Worm (Caenorhabditis elegans) whole organism, late embryonic: Measurements from ENCODE around the gene F22H10.11.
A peak's percentile ranks its signal among the peaks of the same experiment; 100 is the strongest.

Experiments used
- C08G9.2 ChIP-seq: sonication (generic microtip); optimal IDR thresholded peaks from 2 replicates; lab custom pipeline; 2016; ENCODE audit warnings: mild to moderate bottlenecking, missing genetic modification characterization, moderate library complexity, missing compliant biosample characterization
- K02D7.2 ChIP-seq: sonication (generic microtip); optimal IDR thresholded peaks from 2 replicates; lab custom pipeline; 2017; ENCODE audit warnings: mild to moderate bottlenecking, missing genetic modification characterization, missing compliant biosample characterization
- K09A11.1 ChIP-seq: sonication (generic microtip); optimal IDR thresholded peaks from 2 replicates; lab custom pipeline; 2017; ENCODE audit warnings: antibody characterized with exemption, mild to moderate bottlenecking, missing genetic modification characterization, missing compliant biosample characterization; ENCODE audit not compliant: insufficient read depth
- T23F11.4 ChIP-seq: fragments of 200-800 bp; sonication (Bioruptor generic); optimal IDR thresholded peaks from 2 replicates; lab custom pipeline; 2018; ENCODE audit warnings: mild to moderate bottlenecking, missing genetic modification characterization, missing compliant biosample characterization
- Y22D7AL.16 ChIP-seq: sonication (generic microtip); optimal IDR thresholded peaks from 2 replicates; lab custom pipeline; 2016; ENCODE audit warnings: missing genetic modification characterization, missing compliant biosample characterization
- ahr-1 ChIP-seq: sonication (generic microtip); optimal IDR thresholded peaks from 2 replicates; lab custom pipeline; 2016; ENCODE audit warnings: missing genetic modification characterization, missing compliant biosample characterization
- ama-1 ChIP-seq: fragments of 150-350 bp; optimal IDR thresholded peaks from 2 replicates; lab custom pipeline; 2014
- ceh-14 ChIP-seq: sonication (generic microtip); optimal IDR thresholded peaks from 2 replicates; lab custom pipeline; 2016; ENCODE audit warnings: missing genotype, missing genetic modification characterization, missing compliant biosample characterization
- ceh-19 ChIP-seq: fragments of 200-800 bp; sonication (Bioruptor generic); optimal IDR thresholded peaks from 2 replicates; lab custom pipeline; 2018; ENCODE audit warnings: mild to moderate bottlenecking, missing genetic modification characterization, missing compliant biosample characterization
- ceh-2 ChIP-seq: sonication (generic microtip); optimal IDR thresholded peaks from 2 replicates; lab custom pipeline; 2016; ENCODE audit warnings: missing genotype, missing genetic modification characterization, missing compliant biosample characterization
- ceh-30 ChIP-seq: fragments of 150-350 bp; optimal IDR thresholded peaks from 2 replicates; lab custom pipeline; 2014; ENCODE audit warnings: missing biosample characterization, missing genetic modification characterization
- ceh-34 ChIP-seq: sonication (generic microtip); optimal IDR thresholded peaks from 2 replicates; lab custom pipeline; 2016; ENCODE audit warnings: mild to moderate bottlenecking, missing genetic modification characterization, missing compliant biosample characterization
- che-1 ChIP-seq: sonication (generic microtip); optimal IDR thresholded peaks from 2 replicates; lab custom pipeline; 2016; ENCODE audit warnings: mild to moderate bottlenecking, missing genetic modification characterization, missing compliant biosample characterization
- dmd-4 ChIP-seq: sonication (generic microtip); optimal IDR thresholded peaks from 2 replicates; lab custom pipeline; 2016; ENCODE audit warnings: borderline replicate concordance, missing genetic modification characterization, missing compliant biosample characterization
- elt-4 ChIP-seq: sonication (generic microtip); optimal IDR thresholded peaks from 2 replicates; lab custom pipeline; 2016; ENCODE audit warnings: missing genetic modification characterization, missing compliant biosample characterization
- ets-4 ChIP-seq: sonication (generic microtip); optimal IDR thresholded peaks from 2 replicates; lab custom pipeline; 2016; ENCODE audit warnings: missing genetic modification characterization, missing compliant biosample characterization
- eyg-1 ChIP-seq: sonication (generic microtip); optimal IDR thresholded peaks from 2 replicates; lab custom pipeline; 2016; ENCODE audit warnings: missing genotype, missing genetic modification characterization, missing compliant biosample characterization
- fkh-6 ChIP-seq: sonication (generic microtip); optimal IDR thresholded peaks from 2 replicates; lab custom pipeline; 2016; ENCODE audit warnings: missing genetic modification characterization, missing compliant biosample characterization
- gmeb-2 ChIP-seq: sonication (generic microtip); optimal IDR thresholded peaks from 2 replicates; lab custom pipeline; 2016; ENCODE audit warnings: missing genetic modification characterization, inconsistent platforms, missing compliant biosample characterization
- hlh-30 ChIP-seq: sonication (generic microtip); optimal IDR thresholded peaks from 2 replicates; lab custom pipeline; 2017; ENCODE audit warnings: antibody characterized with exemption, missing genetic modification characterization, missing compliant biosample characterization; ENCODE audit not compliant: insufficient read depth
- hlh-8 ChIP-seq: sonication (generic microtip); optimal IDR thresholded peaks from 2 replicates; lab custom pipeline; 2016; ENCODE audit warnings: missing genotype, missing genetic modification characterization, missing compliant biosample characterization
- lin-11 ChIP-seq: fragments of 200-800 bp; sonication (Bioruptor generic); optimal IDR thresholded peaks from 2 replicates; lab custom pipeline; 2018; ENCODE audit warnings: mild to moderate bottlenecking, missing genetic modification characterization, missing compliant biosample characterization
- madf-2 ChIP-seq: sonication (generic microtip); optimal IDR thresholded peaks from 2 replicates; lab custom pipeline; 2017; ENCODE audit warnings: missing genetic modification characterization, missing compliant biosample characterization
- mec-3 ChIP-seq: sonication (generic microtip); optimal IDR thresholded peaks from 2 replicates; lab custom pipeline; 2016; ENCODE audit warnings: borderline replicate concordance, missing genetic modification characterization, missing compliant biosample characterization
- nfya-1 ChIP-seq: sonication (generic microtip); optimal IDR thresholded peaks from 2 replicates; lab custom pipeline; 2017; ENCODE audit warnings: missing genetic modification characterization, mild to moderate bottlenecking, missing compliant biosample characterization, antibody characterized with exemption, moderate library complexity
- npax-4 ChIP-seq: sonication (generic microtip); optimal IDR thresholded peaks from 2 replicates; lab custom pipeline; 2016; ENCODE audit warnings: missing genetic modification characterization, missing compliant biosample characterization
- pag-3 ChIP-seq: sonication (generic microtip); optimal IDR thresholded peaks from 2 replicates; lab custom pipeline; 2016; ENCODE audit warnings: missing compliant biosample characterization, missing genetic modification characterization, borderline replicate concordance
- pat-9 ChIP-seq: fragments of 200-800 bp; sonication (Bioruptor generic); optimal IDR thresholded peaks from 2 replicates; lab custom pipeline; 2018; ENCODE audit warnings: mild to moderate bottlenecking, missing genetic modification characterization, moderate library complexity, missing compliant biosample characterization
- pax-1 ChIP-seq: fragments of 150-350 bp; optimal IDR thresholded peaks from 2 replicates; lab custom pipeline; 2014; ENCODE audit warnings: missing biosample characterization, missing genetic modification characterization
- pha-4 ChIP-seq: fragments of 150-350 bp; optimal IDR thresholded peaks from 2 replicates; lab custom pipeline; 2018; ENCODE audit warnings: missing biosample characterization, missing genetic modification reagents, missing genetic modification characterization
- ref-2 ChIP-seq: sonication (generic microtip); optimal IDR thresholded peaks from 2 replicates; lab custom pipeline; 2016; ENCODE audit warnings: missing genetic modification characterization, missing compliant biosample characterization
- syd-9 ChIP-seq: sonication (generic microtip); optimal IDR thresholded peaks from 2 replicates; lab custom pipeline; 2016; ENCODE audit warnings: mild to moderate bottlenecking, missing genetic modification characterization, moderate library complexity, missing compliant biosample characterization
- tbx-2 ChIP-seq: sonication (generic microtip); optimal IDR thresholded peaks from 2 replicates; lab custom pipeline; 2016; ENCODE audit warnings: missing genetic modification characterization, missing compliant biosample characterization
- unc-3 ChIP-seq, 2 experiments: fragments of 200-800 bp in 1 of 2; sonication (Bioruptor generic) in 1 of 2; sonication (generic microtip) in 1 of 2; conservative IDR thresholded peaks in 1 of 2; optimal IDR thresholded peaks in 1 of 2; 2 replicates each; pipeline versions ENCODE4 v1.3.6 to Lab custom; 2016 to 2022; ENCODE audit warnings: missing compliant biosample characterization in 2 of 2, missing genetic modification characterization in 2 of 2, missing genetic modification reagents in 1 of 2
- unc-42 ChIP-seq: sonication (generic microtip); optimal IDR thresholded peaks from 2 replicates; lab custom pipeline; 2016; ENCODE audit warnings: missing genotype, missing genetic modification characterization, missing compliant biosample characterization
- unc-55 ChIP-seq: sonication (generic microtip); optimal IDR thresholded peaks from 2 replicates; lab custom pipeline; 2017; ENCODE audit warnings: missing biosample characterization, missing genetic modification reagents, missing genetic modification characterization
- unc-86 ChIP-seq: sonication (generic microtip); optimal IDR thresholded peaks from 2 replicates; lab custom pipeline; 2016; ENCODE audit warnings: missing genetic modification characterization, missing compliant biosample characterization
- ztf-16 ChIP-seq: sonication (generic microtip); optimal IDR thresholded peaks from 2 replicates; lab custom pipeline; 2017; ENCODE audit warnings: missing genetic modification characterization, missing compliant biosample characterization

The F22H10.11 gene

DNA sequence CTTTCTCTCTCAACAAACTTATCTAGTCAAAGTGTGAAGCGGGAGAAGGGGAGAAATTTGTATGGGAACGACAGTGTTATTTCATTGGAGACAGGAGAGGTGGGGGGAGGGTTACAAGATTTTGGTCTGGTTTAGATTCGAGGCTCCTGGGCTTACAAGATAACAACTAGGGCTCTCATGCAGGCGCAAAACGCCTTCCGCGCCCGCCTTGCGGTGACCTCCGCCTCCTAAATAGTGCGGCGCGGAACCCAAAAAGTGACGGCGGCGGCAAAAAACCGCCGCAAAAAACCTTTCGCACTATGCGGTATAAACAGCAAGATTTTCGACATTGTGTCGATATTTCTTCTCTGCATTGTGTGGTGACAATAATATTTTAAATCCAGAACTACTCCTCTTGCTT, 28.1 kb upstream of the F22H10.11 start:
- TF ChIP-seq ahr-1 (tag; lab: Kevin White, UChicago) = no peak
- no peak for TF ChIP-seq ceh-2 (tag; lab: Kevin White, UChicago)
- TF ChIP-seq gmeb-2 (tag; lab: Kevin White, UChicago) = no peak
- TF ChIP-seq ceh-14 (tag; lab: Kevin White, UChicago) = no peak
- no peak for TF ChIP-seq mec-3 (tag; lab: Kevin White, UChicago)
- TF ChIP-seq unc-86 = no peak

DNA sequence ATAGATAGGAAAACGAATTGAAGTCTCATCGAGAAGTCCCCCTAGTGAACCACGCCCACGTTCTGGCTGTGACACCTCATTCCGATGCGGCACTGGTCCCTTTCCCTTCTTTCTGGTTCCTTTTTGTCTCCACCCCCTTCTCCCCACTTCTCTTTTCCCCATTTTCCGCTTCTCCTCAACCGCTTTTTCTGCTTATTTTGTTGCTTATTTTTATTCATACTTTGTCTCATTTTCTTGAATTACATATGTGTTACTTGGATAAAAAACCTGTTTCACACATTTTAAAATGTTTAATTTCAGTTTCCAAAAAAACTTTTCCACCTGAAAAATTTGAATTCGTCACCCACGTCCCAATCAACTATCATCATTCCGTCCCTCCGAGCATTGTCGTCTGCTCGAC, 23.5 kb upstream of the F22H10.11 start, which contains the start of gene lgc-53:
TSS of gene lgc-53 (plus strand) at position 301 of the 400 bp plus-strand sequence.
- no peak for TF ChIP-seq tbx-2 (tag; lab: Kevin White, UChicago)
- TF ChIP-seq, all 69 proteins: peak for 0

DNA sequence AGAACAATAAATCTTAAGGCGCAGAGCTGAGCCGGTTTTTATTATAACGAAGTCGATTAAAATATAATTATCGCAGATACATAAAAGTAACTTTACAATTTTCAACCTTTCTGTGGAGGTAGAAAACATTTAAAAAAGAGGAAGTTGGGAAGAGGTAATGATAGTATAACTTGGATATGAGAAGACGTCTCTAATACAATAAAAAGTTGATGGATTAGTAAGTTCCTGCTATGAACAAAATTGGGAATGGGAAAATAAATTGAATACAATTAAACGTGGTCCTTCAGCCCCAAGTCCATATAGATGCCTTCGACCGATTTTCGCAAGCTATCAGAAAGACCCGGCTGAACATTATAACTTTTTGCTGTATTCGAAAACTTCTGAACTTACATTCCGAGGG, 17.8 kb upstream of the F22H10.11 start:
- TF ChIP-seq fkh-6 (no peak), eyg-1 (tag; lab: Kevin White, UChicago) (no peak), elt-4 (tag; lab: Kevin White, UChicago) (no peak), pha-4 (no peak), unc-3 (GFP tag; conservative IDR thresholded peaks at IDR 0.05; lab: Robert Waterston, UW) (no peak), unc-3 (tag; optimal IDR thresholded peaks at IDR 0.05; lab: Kevin White, UChicago) (no peak), K09A11.1 (tag; lab: Kevin White, UChicago) (no peak), pax-1 (tag; lab: Kevin White, UChicago) (no peak), K02D7.2 (tag; lab: Kevin White, UChicago) (no peak), unc-86 (no peak), ama-1 (no peak), pag-3 (tag; lab: Kevin White, UChicago) (no peak), ceh-34 (tag; lab: Kevin White, UChicago) (no peak), dmd-4 (tag; lab: Kevin White, UChicago) (no peak), npax-4 (no peak)

DNA sequence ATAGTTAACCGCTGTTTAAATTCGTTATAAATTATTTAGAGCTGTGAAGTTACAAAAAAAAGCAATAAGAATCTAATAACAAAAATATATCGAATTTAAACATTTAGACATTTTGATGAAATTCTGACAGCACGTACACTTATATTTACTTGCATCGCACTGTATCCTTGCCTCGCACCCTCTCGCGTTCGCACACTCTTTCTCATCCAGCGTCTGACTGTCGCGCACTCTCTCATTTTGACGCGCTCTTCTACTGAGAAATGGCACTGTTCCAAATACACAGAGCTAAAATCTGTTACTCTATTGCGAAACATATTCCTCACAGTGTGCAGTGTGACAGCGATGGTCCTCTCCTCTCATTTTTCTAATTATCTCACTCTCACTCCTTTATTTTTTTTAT, 16.2 kb upstream of the F22H10.11 start:
- TF ChIP-seq C08G9.2 (no peak), unc-55 (GFP tag; lab: Kevin White, UChicago) (peak; percentile 87)

DNA sequence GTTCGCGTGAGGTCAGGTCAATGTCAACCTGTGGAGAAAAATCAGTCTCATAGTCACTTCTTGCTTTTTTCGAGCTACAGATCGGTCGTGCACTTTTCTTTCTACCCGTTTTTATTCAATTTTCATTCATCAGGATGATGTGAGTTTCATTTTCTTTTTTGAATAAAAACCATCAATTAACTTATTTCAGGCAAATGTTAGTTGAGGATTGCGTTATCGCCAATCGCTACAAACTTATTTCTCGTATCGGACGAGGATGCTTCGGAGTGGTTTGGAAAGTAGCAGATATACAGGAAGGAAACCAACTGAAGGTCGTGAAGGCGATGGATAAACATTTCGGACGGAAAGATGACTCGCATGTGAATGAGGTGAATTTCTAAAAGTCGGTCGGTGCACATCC, 14.4 kb upstream of the F22H10.11 start, which contains the start of gene F22H10.1:
TSS of gene F22H10.1 (plus strand) at position 211 of the 400 bp plus-strand sequence.
- TF ChIP-seq ref-2 (tag; lab: Kevin White, UChicago) (no peak), nfya-1 (tag; lab: Kevin White, UChicago) (no peak), lin-11 (tag; lab: Kevin White, UChicago) (no peak), pat-9 (tag; lab: Kevin White, UChicago) (no peak), ets-4 (tag; lab: Kevin White, UChicago) (no peak)

DNA sequence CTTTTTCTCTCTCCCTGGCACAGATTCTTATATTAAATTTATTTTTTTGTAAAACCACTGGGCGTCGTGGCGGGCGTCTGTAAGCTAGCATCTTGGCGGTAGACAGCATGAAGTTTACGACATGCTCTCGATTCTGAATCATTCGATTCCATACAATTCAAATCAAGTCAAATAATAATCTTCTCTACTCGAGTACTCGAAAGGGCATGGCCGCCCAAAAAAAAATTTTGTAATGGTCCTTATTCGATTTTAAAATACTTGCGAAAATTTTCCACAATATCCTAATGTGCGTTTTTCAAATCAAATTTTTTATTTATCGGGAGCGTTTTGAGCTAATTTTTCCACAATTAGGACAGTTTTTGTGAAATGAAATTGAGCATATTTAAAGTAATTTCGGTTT, 10.2 kb upstream of the F22H10.11 start:
- TF ChIP-seq Y22D7AL.16 (tag; lab: Kevin White, UChicago) (no peak), nfya-1 (tag; lab: Kevin White, UChicago) (no peak), unc-55 (GFP tag; lab: Kevin White, UChicago) (no peak), hlh-8 (tag; lab: Kevin White, UChicago) (no peak)
- TF ChIP-seq, all 69 proteins: peak for 0

DNA sequence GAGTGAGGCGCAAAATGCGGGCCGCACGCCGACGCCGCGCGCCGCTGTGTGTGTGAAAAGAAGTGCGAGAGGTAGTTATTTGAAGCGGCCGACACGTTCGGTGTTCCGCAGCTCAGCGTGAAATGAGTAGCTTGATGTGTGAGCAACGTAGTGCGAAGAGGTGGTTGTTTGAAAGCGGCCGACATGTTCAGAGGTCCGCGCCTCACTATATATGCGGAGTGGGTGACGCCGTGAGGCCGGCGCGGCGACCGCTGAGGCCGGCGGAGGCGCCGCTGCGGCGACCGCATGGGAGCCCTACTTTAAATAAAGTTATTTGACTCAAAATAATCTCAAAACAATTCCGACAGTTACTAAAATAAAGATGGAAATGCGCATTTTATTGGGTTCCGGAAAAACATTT, 9.0 kb upstream of the F22H10.11 start:
- TF ChIP-seq che-1 (tag; lab: Kevin White, UChicago) (no peak), T23F11.4 (GFP tag; lab: Kevin White, UChicago) (no peak), unc-42 (tag; lab: Kevin White, UChicago) (no peak), syd-9 (tag; lab: Kevin White, UChicago) (no peak), ceh-19 (no peak), ref-2 (tag; lab: Kevin White, UChicago) (no peak), C08G9.2 (no peak), pha-4 (no peak), hlh-30 (tag; lab: Kevin White, UChicago) (no peak), madf-2 (no peak), ceh-30 (tag; lab: Kevin White, UChicago) (no peak), ztf-16 (tag; lab: Kevin White, UChicago) (no peak)
